Fruit fly (Drosophila melanogaster) whole organism, embryonic: ENCODE results near the gene temp.

Experiments used
- Atf-2 ChIP-seq: fragments of 200-800 bp; sonication (Bioruptor generic); optimal IDR thresholded peaks from 2 replicates; lab custom pipeline; 2016; ENCODE audit warnings: missing biosample characterization, missing genetic modification characterization
- Atf3 ChIP-seq: fragments of 200-800 bp; sonication (Bioruptor generic); optimal IDR thresholded peaks from 3 replicates; lab custom pipeline; 2016; ENCODE audit warnings: missing biosample characterization, missing genetic modification characterization
- Bgb ChIP-seq: fragments of 200-800 bp; sonication (Bioruptor generic); IDR thresholded peaks from 2 replicates; pipeline ENCODE4 v1.3.6; 2022; ENCODE audit warnings: missing biosample characterization, missing genetic modification characterization; ENCODE audit not compliant: partially characterized antibody
- CG10431 ChIP-seq: fragments of 200-800 bp; sonication (Bioruptor generic); optimal IDR thresholded peaks from 3 replicates; lab custom pipeline; 2018; ENCODE audit warnings: missing biosample characterization, mild to moderate bottlenecking, missing genetic modification characterization
- CG11695 ChIP-seq: fragments of 200-800 bp; sonication (Bioruptor generic); IDR thresholded peaks from 3 replicates; pipeline ENCODE4 v1.3.6; 2022; ENCODE audit warnings: missing biosample characterization, missing genetic modification characterization
- CG11696 ChIP-seq: fragments of 200-800 bp; sonication (Bioruptor generic); IDR thresholded peaks from 2 replicates; pipeline ENCODE4 v1.3.6; 2022; ENCODE audit warnings: missing biosample characterization, missing genetic modification characterization
- CG1233 ChIP-seq: fragments of 200-800 bp; sonication (Bioruptor generic); optimal IDR thresholded peaks from 4 replicates; lab custom pipeline; 2018; ENCODE audit warnings: missing biosample characterization, mild to moderate bottlenecking, missing genetic modification characterization
- CG12391 ChIP-seq: fragments of 200-800 bp; sonication (Bioruptor generic); optimal IDR thresholded peaks from 3 replicates; lab custom pipeline; 2018; ENCODE audit warnings: missing biosample characterization, mild to moderate bottlenecking, missing genetic modification characterization, moderate library complexity
- CG12659 ChIP-seq: fragments of 200-800 bp; sonication (Bioruptor generic); optimal IDR thresholded peaks from 3 replicates; lab custom pipeline; 2017; ENCODE audit warnings: mild to moderate bottlenecking, missing biosample characterization, missing genetic modification reagents, missing genetic modification characterization
- CG15601 ChIP-seq: fragments of 200-800 bp; sonication (Bioruptor generic); optimal IDR thresholded peaks from 3 replicates; lab custom pipeline; 2019; ENCODE audit warnings: missing biosample characterization, mild to moderate bottlenecking, missing genetic modification characterization, moderate library complexity
- CG16813 ChIP-seq: fragments of 200-800 bp; sonication (Bioruptor generic); IDR thresholded peaks from 3 replicates; pipeline ENCODE4 v1.3.6; 2022; ENCODE audit warnings: missing biosample characterization, missing genetic modification characterization; ENCODE audit not compliant: partially characterized antibody
- CG17359 ChIP-seq: fragments of 200-800 bp; sonication (Bioruptor generic); optimal IDR thresholded peaks from 3 replicates; lab custom pipeline; 2018; ENCODE audit warnings: missing biosample characterization, mild to moderate bottlenecking, missing genetic modification characterization, moderate library complexity
- CG1832 ChIP-seq: fragments of 200-800 bp; sonication (Bioruptor generic); optimal IDR thresholded peaks from 2 replicates; lab custom pipeline; 2017; ENCODE audit warnings: missing biosample characterization, mild to moderate bottlenecking, missing genetic modification characterization, inconsistent platforms
- CG31224 ChIP-seq: fragments of 200-800 bp; sonication (Bioruptor generic); IDR thresholded peaks from 2 replicates; pipeline ENCODE4 v1.3.6; 2022; ENCODE audit warnings: missing biosample characterization, missing genetic modification characterization
- CG3163 ChIP-seq: fragments of 200-800 bp; sonication (Bioruptor generic); optimal IDR thresholded peaks from 3 replicates; lab custom pipeline; 2016; ENCODE audit warnings: missing biosample characterization, missing genetic modification characterization
- CG3726 ChIP-seq: fragments of 200-800 bp; sonication (Bioruptor generic); IDR thresholded peaks from 3 replicates; pipeline ENCODE4, ENCODE4 v1.3.6; 2022; ENCODE audit warnings: missing biosample characterization, missing genetic modification characterization
- CG6854 ChIP-seq: fragments of 200-800 bp; sonication (Bioruptor generic); optimal IDR thresholded peaks from 3 replicates; lab custom pipeline; 2017; ENCODE audit warnings: missing biosample characterization, mild to moderate bottlenecking, missing genetic modification characterization
- CG7271 ChIP-seq: fragments of 200-800 bp; sonication (Bioruptor generic); optimal IDR thresholded peaks from 2 replicates; lab custom pipeline; 2018; ENCODE audit warnings: missing biosample characterization, mild to moderate bottlenecking, missing genetic modification characterization, moderate library complexity
- CG7786 ChIP-seq: fragments of 200-800 bp; sonication (Bioruptor generic); optimal IDR thresholded peaks from 2 replicates; lab custom pipeline; 2016; ENCODE audit warnings: missing biosample characterization, missing genetic modification characterization
- CG9215 ChIP-seq: fragments of 200-800 bp; sonication (Bioruptor generic); IDR thresholded peaks from 2 replicates; pipeline ENCODE4 v1.3.6; 2022; ENCODE audit warnings: missing biosample characterization, missing genetic modification characterization
- D19A ChIP-seq: fragments of 200-800 bp; optimal IDR thresholded peaks from 3 replicates; lab custom pipeline; 2019; ENCODE audit warnings: missing biosample characterization, mild to moderate bottlenecking, missing genetic modification characterization, moderate library complexity
- Gug ChIP-seq: fragments of 200-800 bp; sonication (Bioruptor generic); IDR thresholded peaks from 4 replicates; pipeline ENCODE4 v1.3.6; 2022; ENCODE audit warnings: missing biosample characterization, missing genetic modification characterization
- Mad ChIP-seq: fragments of 200-800 bp; sonication (Bioruptor generic); optimal IDR thresholded peaks from 2 replicates; lab custom pipeline; 2016; ENCODE audit warnings: missing biosample characterization, missing genetic modification characterization
- Meics ChIP-seq: fragments of 200-800 bp; sonication (Bioruptor generic); optimal IDR thresholded peaks from 2 replicates; lab custom pipeline; 2017; ENCODE audit warnings: missing biosample characterization, mild to moderate bottlenecking, missing genetic modification characterization
- Optix ChIP-seq: fragments of 200-800 bp; sonication (Bioruptor generic); IDR thresholded peaks from 3 replicates; pipeline ENCODE4 v1.3.6; 2022; ENCODE audit warnings: missing biosample characterization, missing genetic modification characterization
- Ptx1 ChIP-seq: fragments of 200-800 bp; sonication (Bioruptor generic); IDR thresholded peaks from 2 replicates; pipeline ENCODE4 v1.3.6; 2022; ENCODE audit warnings: missing biosample characterization, missing genetic modification characterization
- Sox100B ChIP-seq: fragments of 200-800 bp; sonication (Bioruptor generic); optimal IDR thresholded peaks from 3 replicates; lab custom pipeline; 2018; ENCODE audit warnings: missing biosample characterization, mild to moderate bottlenecking, missing genetic modification characterization
- Sry-δ ChIP-seq: fragments of 200-800 bp; sonication (Bioruptor generic); optimal IDR thresholded peaks from 2 replicates; lab custom pipeline; 2016; ENCODE audit warnings: missing biosample characterization, missing genetic modification characterization
- Vsx1 ChIP-seq: fragments of 200-800 bp; sonication (Bioruptor generic); optimal IDR thresholded peaks from 2 replicates; lab custom pipeline; 2017; ENCODE audit warnings: missing biosample characterization, mild to moderate bottlenecking, missing genetic modification characterization, missing genetic modification reagents
- bcd ChIP-seq: fragments of 200-800 bp; sonication (Bioruptor generic); optimal IDR thresholded peaks from 2 replicates; lab custom pipeline; 2017; ENCODE audit warnings: missing biosample characterization, mild to moderate bottlenecking, missing genetic modification characterization
- bigmax ChIP-seq: fragments of 200-800 bp; sonication (Bioruptor generic); optimal IDR thresholded peaks from 2 replicates; lab custom pipeline; 2018; ENCODE audit warnings: missing biosample characterization, mild to moderate bottlenecking, missing genetic modification characterization
- bsh ChIP-seq, 2 experiments: fragments of 200-800 bp; sonication (Bioruptor generic); optimal IDR thresholded peaks; 2 replicates each; lab custom pipeline; 2017 to 2018; ENCODE audit warnings: mild to moderate bottlenecking in 2 of 2, missing biosample characterization in 2 of 2, missing genetic modification characterization in 2 of 2, moderate library complexity in 1 of 2
- croc ChIP-seq: fragments of 200-800 bp; sonication (Bioruptor generic); conservative IDR thresholded peaks from 3 replicates; pipeline ENCODE4 v1.3.6; 2022; ENCODE audit warnings: missing biosample characterization, missing genetic modification characterization
- dmrt99B ChIP-seq: fragments of 200-800 bp; sonication (Bioruptor generic); optimal IDR thresholded peaks from 2 replicates; lab custom pipeline; 2018; ENCODE audit warnings: missing biosample characterization, mild to moderate bottlenecking, missing genetic modification characterization, moderate library complexity
- esg ChIP-seq: fragments of 200-800 bp; sonication (Bioruptor generic); conservative IDR thresholded peaks from 2 replicates; pipeline ENCODE4 v1.3.6; 2022; ENCODE audit warnings: missing biosample characterization, missing genetic modification characterization
- exex ChIP-seq: fragments of 200-800 bp; sonication (Bioruptor generic); optimal IDR thresholded peaks from 4 replicates; lab custom pipeline; 2018; ENCODE audit warnings: missing biosample characterization, mild to moderate bottlenecking, missing genetic modification characterization, moderate library complexity
- fu2 ChIP-seq: fragments of 200-800 bp; sonication (Bioruptor generic); optimal IDR thresholded peaks from 2 replicates; lab custom pipeline; 2016; ENCODE audit warnings: missing biosample characterization, missing genetic modification characterization
- gcm ChIP-seq: fragments of 200-800 bp; sonication (Bioruptor generic); optimal IDR thresholded peaks from 2 replicates; lab custom pipeline; 2019; ENCODE audit warnings: missing biosample characterization, mild to moderate bottlenecking, missing genetic modification characterization, moderate library complexity
- gro ChIP-seq: fragments of 200-800 bp; sonication (Bioruptor generic); optimal IDR thresholded peaks from 2 replicates; lab custom pipeline; 2016; ENCODE audit warnings: missing biosample characterization, missing genetic modification characterization
- gsb-n ChIP-seq: fragments of 200-800 bp; sonication (Bioruptor generic); optimal IDR thresholded peaks from 3 replicates; lab custom pipeline; 2018; ENCODE audit warnings: missing biosample characterization, mild to moderate bottlenecking, missing genetic modification characterization
- hb ChIP-seq: fragments of 200-800 bp; sonication (Bioruptor generic); IDR thresholded peaks from 3 replicates; pipeline ENCODE4 v1.3.6; 2022; ENCODE audit warnings: missing biosample characterization, missing genetic modification characterization; ENCODE audit not compliant: partially characterized antibody
- jing ChIP-seq: fragments of 200-800 bp; sonication (Bioruptor generic); optimal IDR thresholded peaks from 2 replicates; lab custom pipeline; 2018; ENCODE audit warnings: missing biosample characterization, mild to moderate bottlenecking, missing genetic modification characterization
- jumu ChIP-seq: fragments of 200-800 bp; sonication (Bioruptor generic); optimal IDR thresholded peaks from 3 replicates; lab custom pipeline; 2016; ENCODE audit warnings: missing biosample characterization, missing genetic modification characterization
- kah ChIP-seq: fragments of 200-800 bp; sonication (Bioruptor generic); optimal IDR thresholded peaks from 2 replicates; lab custom pipeline; 2018; ENCODE audit warnings: missing biosample characterization, mild to moderate bottlenecking, missing genetic modification characterization
- org-1 ChIP-seq: fragments of 200-800 bp; sonication (Bioruptor generic); optimal IDR thresholded peaks from 2 replicates; lab custom pipeline; 2017; ENCODE audit warnings: missing biosample characterization, missing genetic modification characterization
- pum ChIP-seq: fragments of 200-800 bp; sonication (Bioruptor generic); optimal IDR thresholded peaks from 2 replicates; lab custom pipeline; 2016; ENCODE audit warnings: missing biosample characterization, missing genetic modification characterization
- sob ChIP-seq: fragments of 200-800 bp; sonication (Bioruptor generic); IDR thresholded peaks from 2 replicates; pipeline ENCODE4 v1.3.6; 2022; ENCODE audit warnings: missing biosample characterization, missing genetic modification characterization
- twi ChIP-seq: fragments of 200-800 bp; optimal IDR thresholded peaks from 2 replicates; lab custom pipeline; 2019; ENCODE audit warnings: missing biosample characterization, mild to moderate bottlenecking, missing genetic modification characterization, moderate library complexity
- z ChIP-seq: fragments of 200-800 bp; sonication (Bioruptor generic); IDR thresholded peaks from 3 replicates; pipeline ENCODE4 v1.3.6; 2022; ENCODE audit warnings: missing biosample characterization, missing genetic modification characterization

temp gene

dm6 chrX:2293294-2293988 lies 31.1 kb upstream of the temp start, which contains the start of gene CG2865 (continued):
- TF ChIP-seq bsh (GFP tag; optimal IDR thresholded peaks at IDR 0.05; lab: Kevin White, UChicago): peak; percentile 87 to 95
- peak; percentile 94 for TF ChIP-seq CG17359 (tag; lab: Kevin White, UChicago)
- peak; percentile 82 for TF ChIP-seq Atf-2 (GFP tag; lab: Kevin White, UChicago)
- TF ChIP-seq CG16813 (GFP tag; lab: Robert Waterston, UW): no peak
- peak; percentile 89 for TF ChIP-seq sob (GFP tag; lab: Robert Waterston, UW)
- TF ChIP-seq CG15601: peak; percentile 95
- 0 out of 3 replicates have a peak, but pooled peaks have one; percentile 63 for TF ChIP-seq CG3726 (GFP tag; lab: Robert Waterston, UW)
- peak; percentile 80 for TF ChIP-seq croc
- TF ChIP-seq jing: peak; percentile 85
- peak; percentile 92 for TF ChIP-seq Vsx1
- peak; percentile 56 for TF ChIP-seq CG7271 (tag; lab: Kevin White, UChicago)
- TF ChIP-seq Sox100B (GFP tag; lab: Kevin White, UChicago): peak; percentile 96
- peak; percentile 97 for TF ChIP-seq Meics (GFP tag; lab: Kevin White, UChicago)
- peak; percentile 92 for TF ChIP-seq pum
- TF ChIP-seq gcm (GFP tag; lab: Kevin White, UChicago): peak; percentile 96
- peak; percentile 78 for TF ChIP-seq CG31224 (GFP tag; lab: Robert Waterston, UW)
- peak; percentile 86 for TF ChIP-seq CG9215
- TF ChIP-seq Bgb (GFP tag; lab: Robert Waterston, UW): peak; percentile 64
- TF ChIP-seq hb (GFP tag; lab: Robert Waterston, UW): no peak
- peak; percentile 94 for TF ChIP-seq gsb-n (tag; lab: Kevin White, UChicago)
- TF ChIP-seq Ptx1: peak; percentile 90
- peak; percentile 91 for TF ChIP-seq twi (tag; lab: Kevin White, UChicago)
- TF ChIP-seq CG10431 (GFP tag; lab: Kevin White, UChicago): peak; percentile 88
- TF ChIP-seq Sry-δ (GFP tag; lab: Kevin White, UChicago): peak; percentile 52
- TF ChIP-seq Optix (GFP tag; lab: Robert Waterston, UW): 0 out of 3 replicates have a peak, but pooled peaks have one; percentile 54
- peak; percentile 93 for TF ChIP-seq CG11695
- peak; percentile 92 for TF ChIP-seq D19A (tag; lab: Kevin White, UChicago)
- TF ChIP-seq Atf3: peak; percentile 77
- peak; percentile 55; the same call in 2 of the 4 replicates for TF ChIP-seq Gug
- peak; percentile 80 for TF ChIP-seq z (GFP tag; lab: Robert Waterston, UW)
- TF ChIP-seq CG7786 (GFP tag; lab: Kevin White, UChicago): peak; percentile 91
- TF ChIP-seq bigmax: no peak
- peak; percentile 95 for TF ChIP-seq org-1 (GFP tag; lab: Kevin White, UChicago)
- TF ChIP-seq fu2 (GFP tag; lab: Kevin White, UChicago): peak; percentile 79
- peak; percentile 89 for TF ChIP-seq kah (GFP tag; lab: Kevin White, UChicago)
- TF ChIP-seq CG1233 (GFP tag; lab: Kevin White, UChicago): peak; percentile 94
- peak; percentile 87 for TF ChIP-seq jumu (GFP tag; lab: Kevin White, UChicago)
- peak; percentile 99 for TF ChIP-seq CG3163 (GFP tag; lab: Kevin White, UChicago)
- TF ChIP-seq CG1832 (GFP tag; lab: Kevin White, UChicago): no peak
- TF ChIP-seq esg: peak; percentile 85
- peak; percentile 97 for TF ChIP-seq CG12659 (GFP tag; lab: Kevin White, UChicago)
- TF ChIP-seq bcd (GFP tag; lab: Kevin White, UChicago): peak; percentile 94
- TF ChIP-seq CG11696 (GFP tag; lab: Robert Waterston, UW): peak; percentile 99
- TF ChIP-seq Mad (GFP tag; lab: Kevin White, UChicago): peak; percentile 58
- TF ChIP-seq dmrt99B (tag; lab: Kevin White, UChicago): peak; percentile 97
- TF ChIP-seq CG6854 (GFP tag; lab: Kevin White, UChicago): peak; percentile 93
- TF ChIP-seq CG12391 (tag; lab: Kevin White, UChicago): peak; percentile 96
- TF ChIP-seq exex (tag; lab: Kevin White, UChicago): peak; percentile 88
- TF ChIP-seq gro (GFP tag; lab: Kevin White, UChicago): peak; percentile 94
